Worm (Caenorhabditis elegans) whole organism, early embryonic: ENCODE results near the gene math-4.

Source experiments
- B0310.2 ChIP-seq: sonication (generic microtip); optimal IDR thresholded peaks from 2 replicates; lab custom pipeline; 2016; ENCODE audit warnings: mild to moderate bottlenecking, missing genetic modification characterization, missing compliant biosample characterization
- F13C5.2 ChIP-seq: sonication (generic microtip); optimal IDR thresholded peaks from 2 replicates; lab custom pipeline; 2017; ENCODE audit warnings: mild to moderate bottlenecking, missing genetic modification characterization, inconsistent platforms, missing compliant biosample characterization
- ama-1 ChIP-seq: fragments of 150-350 bp; optimal IDR thresholded peaks from 2 replicates; lab custom pipeline; 2014
- ceh-13 ChIP-seq: fragments of 200-800 bp; sonication (Bioruptor generic); optimal IDR thresholded peaks from 2 replicates; lab custom pipeline; 2018; ENCODE audit warnings: mild to moderate bottlenecking, missing genetic modification characterization, missing compliant biosample characterization
- ceh-36 ChIP-seq: sonication (generic microtip); optimal IDR thresholded peaks from 2 replicates; lab custom pipeline; 2016; ENCODE audit warnings: missing genetic modification characterization, inconsistent platforms, missing compliant biosample characterization
- ets-7 ChIP-seq: sonication (generic microtip); optimal IDR thresholded peaks from 2 replicates; lab custom pipeline; 2016; ENCODE audit warnings: missing genotype, missing genetic modification characterization, missing compliant biosample characterization
- flt-1 ChIP-seq: fragments of 200-800 bp; sonication (Bioruptor generic); IDR thresholded peaks from 2 replicates; pipeline ENCODE4 v1.3.6; 2022; ENCODE audit warnings: missing genetic modification characterization, missing compliant biosample characterization
- hmg-4 ChIP-seq: fragments of 200-800 bp; sonication (Bioruptor generic); optimal IDR thresholded peaks from 2 replicates; lab custom pipeline; 2018; ENCODE audit warnings: mild to moderate bottlenecking, missing genetic modification characterization, missing compliant biosample characterization
- hnd-1 ChIP-seq: sonication (generic microtip); optimal IDR thresholded peaks from 2 replicates; lab custom pipeline; 2016; ENCODE audit warnings: missing genetic modification characterization, missing compliant biosample characterization
- pes-1 ChIP-seq: fragments of 200-800 bp; sonication (Bioruptor generic); IDR thresholded peaks from 2 replicates; pipeline ENCODE4 v1.3.6; 2022; ENCODE audit warnings: missing genetic modification reagents, missing genetic modification characterization, missing compliant biosample characterization
- scrt-1 ChIP-seq: fragments of 200-800 bp; sonication (Bioruptor generic); IDR thresholded peaks from 2 replicates; pipeline ENCODE4 v1.3.6; 2022; ENCODE audit warnings: missing genetic modification characterization, missing compliant biosample characterization
- sea-1 ChIP-seq: fragments of 200-800 bp; sonication (Bioruptor generic); conservative IDR thresholded peaks from 2 replicates; pipeline ENCODE4 v1.3.6; 2022; ENCODE audit warnings: missing genetic modification characterization, missing compliant biosample characterization
- tbx-11 ChIP-seq: fragments of 200-800 bp; sonication (Bioruptor generic); IDR thresholded peaks from 2 replicates; pipeline ENCODE4 v1.3.6; 2022; ENCODE audit warnings: missing genetic modification characterization, missing compliant biosample characterization
- tbx-37 ChIP-seq: fragments of 200-800 bp; sonication (Bioruptor generic); conservative IDR thresholded peaks from 2 replicates; pipeline ENCODE4 v1.3.6; 2022; ENCODE audit warnings: missing genetic modification reagents, missing genetic modification characterization, missing compliant biosample characterization
- tra-4 ChIP-seq: sonication (generic microtip); optimal IDR thresholded peaks from 2 replicates; lab custom pipeline; 2017; ENCODE audit warnings: missing genetic modification characterization, missing compliant biosample characterization

Gene math-4

DNA sequence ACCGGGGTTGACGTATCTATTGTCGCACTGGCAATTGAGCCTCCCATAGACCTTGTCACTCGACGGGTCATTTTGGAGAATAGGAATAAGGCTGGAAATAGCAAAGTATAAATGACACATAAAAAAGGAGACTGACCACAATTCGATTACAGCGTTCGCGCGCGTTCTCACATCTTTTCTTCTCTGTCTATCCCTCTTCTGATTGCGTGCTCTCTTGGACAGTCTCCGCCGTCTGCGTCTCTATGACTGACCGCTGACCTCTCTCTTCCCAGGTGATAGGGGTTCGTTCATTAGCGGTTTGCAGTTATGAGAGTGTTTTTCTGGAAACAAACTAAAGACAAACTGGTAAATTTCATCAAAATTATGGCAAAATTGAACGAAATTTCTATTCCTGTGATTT, 46.0 kb downstream of the math-4 start, which contains the start of gene ceh-83:
Gene ceh-83 (minus strand): TSS at position 181 of the 400 bp plus-strand sequence.
- TF ChIP-seq pes-1 (GFP tag; lab: Robert Waterston, UW), result no peak
- TF ChIP-seq tra-4 (tag; lab: Kevin White, UChicago), result no peak
- no peak for TF ChIP-seq ets-7 (tag; lab: Kevin White, UChicago)
- no peak for TF ChIP-seq ceh-13 (GFP tag; lab: Kevin White, UChicago)
- no peak for TF ChIP-seq B0310.2 (tag; lab: Kevin White, UChicago)
- no peak for TF ChIP-seq tbx-11 (GFP tag; lab: Robert Waterston, UW)
- no peak for TF ChIP-seq tbx-37 (GFP tag; lab: Robert Waterston, UW)
- TF ChIP-seq sea-1, result no peak
- TF ChIP-seq hnd-1 (tag; lab: Kevin White, UChicago), result no peak
- TF ChIP-seq flt-1 (GFP tag; lab: Robert Waterston, UW), result no peak

DNA sequence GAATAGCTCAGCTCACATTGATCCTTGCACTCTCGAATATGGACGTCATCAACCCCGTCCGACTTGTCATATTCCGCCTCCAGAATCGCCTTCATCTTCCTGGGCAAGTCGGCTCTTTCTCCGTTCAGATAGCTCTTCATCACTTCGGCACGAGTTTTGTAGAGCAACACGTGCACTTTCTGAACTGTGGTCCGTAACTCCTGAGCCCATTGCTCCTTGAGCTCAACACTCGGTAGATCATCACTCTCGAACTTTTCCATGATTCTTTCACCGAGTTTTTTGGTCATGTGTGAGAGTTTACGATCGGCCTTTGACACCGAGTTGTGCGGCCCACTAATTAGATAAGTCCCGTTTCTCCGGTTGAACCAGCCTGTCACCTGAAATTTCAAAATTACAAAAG, 47.2 kb downstream of the math-4 start:
- TF ChIP-seq tbx-37 (GFP tag; lab: Robert Waterston, UW), result no peak
- TF ChIP-seq F13C5.2 (tag; lab: Kevin White, UChicago), result no peak

DNA sequence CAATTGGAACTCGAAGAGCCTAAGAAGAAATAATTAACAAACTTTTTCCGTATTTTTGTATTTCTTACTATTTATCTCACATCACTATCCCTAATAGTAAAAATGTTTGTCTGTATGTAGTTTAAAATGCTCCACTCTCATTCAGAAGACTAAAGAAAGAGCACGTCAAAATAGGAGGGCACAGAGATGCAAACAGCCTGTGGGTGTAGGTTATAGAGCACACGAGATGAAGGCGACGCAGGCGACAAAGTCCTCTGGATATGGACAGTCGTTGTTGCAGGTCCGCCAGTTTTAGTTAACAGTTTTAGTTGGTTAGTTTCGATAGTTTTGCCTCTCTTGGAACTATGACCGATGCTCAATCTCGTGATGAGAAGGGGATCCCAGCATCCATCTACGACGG, 50.4 kb downstream of the math-4 start, which contains the start of gene ceh-82:
Gene ceh-82 (plus strand): TSS at position 301 of the 400 bp plus-strand sequence.
- TF ChIP-seq ceh-13 (GFP tag; lab: Kevin White, UChicago), result no peak
- TF ChIP-seq hmg-4 (GFP tag; lab: Kevin White, UChicago), result no peak
- no peak for TF ChIP-seq pes-1 (GFP tag; lab: Robert Waterston, UW)
- TF ChIP-seq flt-1 (GFP tag; lab: Robert Waterston, UW), result no peak
- no peak for TF ChIP-seq sea-1
- TF ChIP-seq B0310.2 (tag; lab: Kevin White, UChicago), result no peak
- no peak for TF ChIP-seq tbx-37 (GFP tag; lab: Robert Waterston, UW)
- TF ChIP-seq ceh-36 (tag; lab: Kevin White, UChicago), result no peak
- no peak for TF ChIP-seq scrt-1 (GFP tag; lab: Robert Waterston, UW)
- no peak for TF ChIP-seq tbx-11 (GFP tag; lab: Robert Waterston, UW)
- no peak for TF ChIP-seq ama-1 (lab: Kevin White, UChicago)

DNA sequence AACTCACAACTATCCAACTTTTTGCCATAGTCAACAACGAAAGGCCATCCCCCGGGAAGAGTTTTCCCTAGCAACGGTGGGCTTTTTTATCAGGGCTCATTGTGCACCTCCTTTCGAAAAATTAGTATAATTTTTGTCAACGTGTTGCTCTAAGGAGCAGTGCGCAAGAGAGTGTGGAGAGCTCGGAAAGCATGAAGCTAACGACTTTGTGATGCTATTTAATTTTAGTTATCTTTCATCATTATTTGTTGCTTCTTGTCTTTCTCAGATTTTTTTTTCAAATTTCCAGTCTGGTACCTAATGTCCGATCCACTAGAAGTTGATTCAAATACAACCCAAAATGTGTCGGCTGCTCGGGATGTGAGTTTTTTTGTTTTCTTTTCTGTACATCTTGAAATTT, 52.3 kb downstream of the math-4 start, which contains the start of gene ceh-81:
Gene ceh-81 (plus strand): TSS at position 301 of the 400 bp plus-strand sequence.
- TF ChIP-seq sea-1, result no peak
- TF ChIP-seq pes-1 (GFP tag; lab: Robert Waterston, UW), result no peak
- TF ChIP-seq ceh-36 (tag; lab: Kevin White, UChicago), result no peak
